Worm (Caenorhabditis elegans) whole organism, L3 larva: ENCODE data around the gene T22F3.7.

ENCODE experiments used
- egl-5 ChIP-seq: fragments of 150-350 bp; optimal IDR thresholded peaks from 2 replicates; lab custom pipeline; 2017; ENCODE audit warnings: missing biosample characterization, missing genetic modification reagents, missing genetic modification characterization, inconsistent platforms
- fos-1 ChIP-seq: fragments of 150-350 bp; optimal IDR thresholded peaks from 2 replicates; lab custom pipeline; 2014; ENCODE audit warnings: missing biosample characterization, missing genetic modification characterization
- nhr-28 ChIP-seq: fragments of 150-350 bp; optimal IDR thresholded peaks from 2 replicates; lab custom pipeline; 2014; ENCODE audit warnings: missing biosample characterization, missing genetic modification characterization
- skn-1 ChIP-seq: fragments of 150-350 bp; optimal IDR thresholded peaks from 2 replicates; lab custom pipeline; 2014; ENCODE audit warnings: missing biosample characterization, missing genetic modification characterization
- snpc-4 ChIP-seq: fragments of 150-350 bp; optimal IDR thresholded peaks from 2 replicates; lab custom pipeline; 2014; ENCODE audit warnings: missing biosample characterization, missing genetic modification characterization

ce11 chrV:3632249-3633030, 32.0 kb upstream of the T22F3.7 start:
- TF ChIP-seq fos-1 (tag; lab: Kevin White, UChicago) (no peak), skn-1 (tag; lab: Kevin White, UChicago) (no peak), egl-5 (tag; lab: Kevin White, UChicago) (no peak), nhr-28 (tag; lab: Kevin White, UChicago) (no peak), snpc-4 (tag; lab: Kevin White, UChicago) (no peak)
